Worm (Caenorhabditis elegans): ENCODE results near the gene npax-4.

ce11 chrIV:8865343-8865742 is 14.4 kb downstream of the npax-4 start, which contains the start of gene C09G9.1:
- TF ChIP-seq ama-1 (optimal IDR thresholded peaks at IDR 0.05): no peak
- TF ChIP-seq F13C5.2 (tag; optimal IDR thresholded peaks at IDR 0.05): no peak
- TF ChIP-seq hmbx-1 (tag; optimal IDR thresholded peaks at IDR 0.05): no peak
